Worm (Caenorhabditis elegans): ENCODE data around the gene H03E18.2.
"Not testable (repeated sequence)": the region's sequence is repeated elsewhere in the genome, so short reads cannot be mapped to it uniquely, and the experiment has no call there.

Gene H03E18.2

DNA sequence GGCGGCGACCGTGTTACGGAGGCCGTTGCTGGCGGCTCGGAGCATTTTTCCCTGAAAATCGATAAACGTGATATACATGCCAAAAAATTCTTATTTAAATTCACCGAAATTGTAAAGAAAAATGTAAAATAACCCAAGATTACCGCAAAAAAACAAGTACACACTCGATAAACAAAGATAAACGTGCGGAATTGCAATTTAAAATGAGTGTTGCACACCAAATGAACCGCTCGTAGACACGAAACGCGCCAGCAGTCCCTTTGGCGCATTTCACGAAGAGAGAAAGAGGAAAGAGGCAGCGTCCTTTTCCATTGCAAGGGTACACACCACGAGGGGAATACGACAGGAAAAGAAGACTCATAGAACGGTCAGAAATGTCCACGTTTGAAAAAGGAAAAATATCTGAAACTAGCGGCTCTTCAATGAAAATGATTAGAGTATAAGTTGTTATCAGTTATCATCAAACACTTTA lies 25.7 kb upstream of the H03E18.2 start, which contains the start of gene sdha-1 (continued):
- peak; percentile 41 for TF ChIP-seq nhr-90 (tag; optimal IDR thresholded peaks at IDR 0.05)
- TF ChIP-seq ztf-22 (GFP tag; optimal IDR thresholded peaks at IDR 0.05) = peak; percentile 81
- peak; percentile 94 for TF ChIP-seq ztf-18 (tag; optimal IDR thresholded peaks at IDR 0.05)
- peak; percentile 63 for TF ChIP-seq F23B12.7 (tag; optimal IDR thresholded peaks at IDR 0.05; ENCODE audit: insufficient read depth)
- TF ChIP-seq tbp1 (GFP tag; optimal IDR thresholded peaks at IDR 0.05) = peak; percentile 56
- TF ChIP-seq B0336.3 (GFP tag; IDR thresholded peaks at IDR 0.05) = peak; percentile 69
- no peak for TF ChIP-seq mxl-1 (tag; optimal IDR thresholded peaks at IDR 0.05)
- TF ChIP-seq ztf-6 (GFP tag; IDR thresholded peaks at IDR 0.05) = no peak
- TF ChIP-seq dpff-1 (tag; optimal IDR thresholded peaks at IDR 0.05) = no peak
- peak; percentile 52 for TF ChIP-seq ZK185.1 (tag; optimal IDR thresholded peaks at IDR 0.05; ENCODE audit: poor library complexity, severe bottlenecking)
- peak; percentile 14 for TF ChIP-seq unc-62 (GFP tag; optimal IDR thresholded peaks at IDR 0.05)
- TF ChIP-seq egl-44 (GFP tag; IDR thresholded peaks at IDR 0.05) = no peak
- TF ChIP-seq lin-35 (GFP tag; optimal IDR thresholded peaks at IDR 0.05) = peak in 1 of 3 experiments; percentile 60
- no peak for TF ChIP-seq T07F8.4 (tag; optimal IDR thresholded peaks at IDR 0.05)
- TF ChIP-seq nfyb-1 (GFP tag; IDR thresholded peaks at IDR 0.05) = peak; percentile 19; the same call in 1 of the 2 replicates
- peak; percentile 63; the same call in 1 of the 2 replicates for TF ChIP-seq lin-26 (GFP tag; IDR thresholded peaks at IDR 0.05)
- no peak for TF ChIP-seq ztf-28 (GFP tag; IDR thresholded peaks at IDR 0.05)
- no peak for TF ChIP-seq nhr-179 (tag; optimal IDR thresholded peaks at IDR 0.05)
- TF ChIP-seq cebp-2 (GFP tag; IDR thresholded peaks at IDR 0.05) = no peak
- TF ChIP-seq madf-3 (GFP tag; IDR thresholded peaks at IDR 0.05) = no peak
- peak; percentile 83 for TF ChIP-seq ceh-27 (GFP tag; optimal IDR thresholded peaks at IDR 0.05)
- TF ChIP-seq ekl-4 (GFP tag; IDR thresholded peaks at IDR 0.05) = no peak
- no peak for TF ChIP-seq gei-17 (GFP tag; optimal IDR thresholded peaks at IDR 0.05)
- peak; percentile 53; the same call in 1 of the 2 replicates for TF ChIP-seq pbrm-1 (GFP tag; IDR thresholded peaks at IDR 0.05)
- no peak for TF ChIP-seq hsf-1 (GFP tag; IDR thresholded peaks at IDR 0.05)
- peak; percentile 76; the same call in 1 of the 2 replicates for TF ChIP-seq zfh-2 (GFP tag; conservative IDR thresholded peaks at IDR 0.05)
- TF ChIP-seq nhr-80 (tag; optimal IDR thresholded peaks at IDR 0.05) = peak; percentile 94
- TF ChIP-seq athp-1 (tag; optimal IDR thresholded peaks at IDR 0.05) = peak; percentile 21
- peak; percentile 64 for TF ChIP-seq ets-4 (GFP tag; optimal IDR thresholded peaks at IDR 0.05)
- no peak for TF ChIP-seq F10E7.11 (tag; optimal IDR thresholded peaks at IDR 0.05)
- TF ChIP-seq tlf-1 (GFP tag; optimal IDR thresholded peaks at IDR 0.05) = peak; percentile 40

DNA sequence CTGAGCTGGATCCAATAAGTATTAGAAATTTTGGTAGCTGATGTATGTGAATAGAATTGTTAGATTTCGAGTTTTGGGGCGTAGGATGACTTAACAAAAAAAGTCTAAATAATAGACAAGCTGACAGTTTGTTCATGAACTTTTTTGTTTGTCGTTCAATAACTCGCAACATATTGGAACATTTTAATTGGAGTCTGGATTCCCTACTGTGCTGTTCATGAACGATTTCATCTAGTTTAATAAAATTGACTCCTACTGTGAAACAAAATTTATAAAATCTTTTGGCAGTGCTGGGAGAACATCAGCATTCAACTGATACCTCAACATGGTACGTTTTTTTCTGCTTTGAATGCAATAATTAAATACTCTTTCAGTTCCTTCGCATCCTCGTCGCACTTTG lies 21.3 kb upstream of the H03E18.2 start, which contains the start of gene nspc-7:
Gene nspc-7, plus strand, starts transcription at position 301 of the 400 bp plus-strand sequence.
- TF ChIP-seq rcor-1 (GFP tag; IDR thresholded peaks at IDR 0.05); xnd-1 (tag; optimal IDR thresholded peaks at IDR 0.05); cebp-2 (GFP tag; IDR thresholded peaks at IDR 0.05): not testable (repeated sequence)

DNA sequence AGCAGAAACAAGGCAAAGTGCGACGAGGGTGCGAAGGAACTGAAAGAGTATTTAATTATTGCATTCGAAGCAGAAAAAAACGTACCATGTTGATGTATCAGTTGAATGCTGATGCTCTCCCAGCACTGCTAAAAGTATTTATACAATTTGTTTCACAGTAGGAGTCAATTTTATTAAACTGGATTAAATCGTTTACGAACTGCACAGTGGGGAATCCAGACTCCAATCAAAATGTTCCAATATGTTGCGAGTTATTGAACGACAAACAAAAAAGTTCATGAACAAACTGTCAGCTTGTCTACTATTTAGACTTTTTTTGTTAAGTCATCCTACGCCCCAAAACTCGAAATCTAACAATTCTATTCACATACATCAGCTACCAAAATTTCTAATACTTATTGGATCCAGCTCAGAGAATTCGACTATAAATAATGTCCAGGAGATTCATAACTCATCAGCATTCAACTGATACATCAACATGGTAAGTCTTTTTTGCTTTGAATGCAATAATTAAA lies 18.0 kb upstream of the H03E18.2 start, which contains the start of the genes nspc-4 and nspc-5:
Gene nspc-4, minus strand, starts transcription at position 101 of the 515 bp plus-strand sequence.
Gene nspc-5, plus strand, starts transcription at position 465 of the 515 bp plus-strand sequence.
- not testable (repeated sequence) for TF ChIP-seq Y67H2A.10 (GFP tag; conservative IDR thresholded peaks at IDR 0.05); ceh-100 (GFP tag; IDR thresholded peaks at IDR 0.05); ztf-3 (GFP tag; optimal IDR thresholded peaks at IDR 0.05)
